Worm (Caenorhabditis elegans) whole organism, young adult: ENCODE measurements around the gene noca-2.

ENCODE experiments used
- K12H6.12 ChIP-seq: fragments of 200-800 bp; sonication (Bioruptor generic); optimal IDR thresholded peaks from 2 replicates; lab custom pipeline; 2018; ENCODE audit warnings: mild to moderate bottlenecking, missing genetic modification characterization, missing compliant biosample characterization
- aptf-2 ChIP-seq: fragments of 200-800 bp; sonication (Bioruptor generic); conservative IDR thresholded peaks from 2 replicates; pipeline ENCODE4 v1.3.6; 2022; ENCODE audit warnings: missing genetic modification reagents, missing genetic modification characterization, missing compliant biosample characterization
- aptf-3 ChIP-seq: fragments of 200-800 bp; sonication (Bioruptor generic); IDR thresholded peaks from 2 replicates; pipeline ENCODE4 v1.3.6; 2022; ENCODE audit warnings: missing genetic modification characterization, missing compliant biosample characterization
- bed-1 ChIP-seq: fragments of 200-800 bp; sonication (Bioruptor generic); IDR thresholded peaks from 2 replicates; pipeline ENCODE4 v1.3.6; 2022; ENCODE audit warnings: missing genetic modification reagents, missing genetic modification characterization, missing compliant biosample characterization
- ceh-79 ChIP-seq: sonication (generic microtip); optimal IDR thresholded peaks from 2 replicates; lab custom pipeline; 2017; ENCODE audit warnings: mild to moderate bottlenecking, missing genetic modification characterization, missing compliant biosample characterization
- chd-7 ChIP-seq: sonication (generic microtip); optimal IDR thresholded peaks from 2 replicates; lab custom pipeline; 2016; ENCODE audit warnings: mild to moderate bottlenecking, missing genetic modification characterization, moderate library complexity, missing compliant biosample characterization
- ets-4 ChIP-seq: fragments of 200-800 bp; sonication (Bioruptor generic); optimal IDR thresholded peaks from 2 replicates; lab custom pipeline; 2018; ENCODE audit warnings: mild to moderate bottlenecking, missing genetic modification characterization, missing compliant biosample characterization
- fkh-3 ChIP-seq: sonication (generic microtip); optimal IDR thresholded peaks from 2 replicates; lab custom pipeline; 2016; ENCODE audit warnings: mild to moderate bottlenecking, missing genetic modification characterization, missing compliant biosample characterization
- lir-1 ChIP-seq: fragments of 200-800 bp; sonication (Bioruptor generic); conservative IDR thresholded peaks from 2 replicates; pipeline ENCODE4 v1.3.6; 2022; ENCODE audit warnings: missing genetic modification reagents, missing genetic modification characterization, missing compliant biosample characterization
- pha-4 ChIP-seq: fragments of 150-350 bp; sonication (generic microtip); optimal IDR thresholded peaks from 2 replicates; lab custom pipeline; 2014; ENCODE audit warnings: missing biosample characterization, missing genetic modification reagents, missing genetic modification characterization
- snpc-4 ChIP-seq, 5 experiments: fragments of 150-350 bp in 1 of 5; sonication (generic microtip) in 4 of 5; optimal IDR thresholded peaks; 2 replicates each; lab custom pipeline; 2014 to 2018; ENCODE audit warnings: missing genetic modification characterization in 5 of 5, missing biosample characterization in 3 of 5, antibody characterized with exemption in 2 of 5, mild to moderate bottlenecking in 2 of 5, missing compliant biosample characterization in 2 of 5, missing genotype in 2 of 5, moderate library complexity in 2 of 5, missing genetic modification reagents in 1 of 5
- unc-130 ChIP-seq: sonication (generic microtip); optimal IDR thresholded peaks from 2 replicates; lab custom pipeline; 2016; ENCODE audit warnings: missing genetic modification reagents, missing genetic modification characterization, missing compliant biosample characterization

- TF ChIP-seq aptf-2 (GFP tag; lab: Robert Waterston, UW), result no peak
- TF ChIP-seq aptf-3 (GFP tag; lab: Robert Waterston, UW), result no peak
- no peak for TF ChIP-seq pha-4 (tag; lab: Kevin White, UChicago)
- TF ChIP-seq K12H6.12, result no peak
- no peak for TF ChIP-seq unc-130 (GFP tag; lab: Kevin White, UChicago)
- TF ChIP-seq snpc-4 (GFP tag; optimal IDR thresholded peaks at IDR 0.05; lab: Kevin White, UChicago), result no peak
- no peak for TF ChIP-seq snpc-4 (tag; optimal IDR thresholded peaks at IDR 0.05; lab: Kevin White, UChicago)
- no peak for TF ChIP-seq chd-7 (tag; lab: Kevin White, UChicago)
- no peak for TF ChIP-seq bed-1 (GFP tag; lab: Robert Waterston, UW)
- TF ChIP-seq ceh-79 (tag; lab: Kevin White, UChicago), result no peak
- no peak for TF ChIP-seq ets-4 (GFP tag; lab: Kevin White, UChicago)
- no peak for TF ChIP-seq fkh-3 (tag; lab: Kevin White, UChicago)
- TF ChIP-seq lir-1, result no peak
Observed at ce11 chrX:11673063-11673759, 6.3 kb downstream of the noca-2 start.
